Fruit fly (Drosophila melanogaster): ENCODE results near the gene CG32024.

Gene CG32024

dm6 chr3L:8767876-8768275 lies 39.5 kb upstream of the CG32024 start (continued):
- TF ChIP-seq Fer1 (GFP tag; optimal IDR thresholded peaks at IDR 0.05) (peak; percentile 48), Neu2 (GFP tag; optimal IDR thresholded peaks at IDR 0.05; ENCODE audit: borderline replicate concordance) (no peak), kay (GFP tag; optimal IDR thresholded peaks at IDR 0.05) (no peak), shn (GFP tag; optimal IDR thresholded peaks at IDR 0.05) (peak; percentile 24), zen (tag; optimal IDR thresholded peaks at IDR 0.05) (no peak), exex (tag; optimal IDR thresholded peaks at IDR 0.05) (no peak), ERR (GFP tag; optimal IDR thresholded peaks at IDR 0.05) (no peak), phol (tag; optimal IDR thresholded peaks at IDR 0.05) (peak; percentile 12), kni (GFP tag; optimal IDR thresholded peaks at IDR 0.05) (no peak), CG31365 (tag; optimal IDR thresholded peaks at IDR 0.05) (no peak), CG2712 (tag; optimal IDR thresholded peaks at IDR 0.05) (peak; percentile 19), Deaf1 (tag; optimal IDR thresholded peaks at IDR 0.05) (no peak), Atf3 (GFP tag; optimal IDR thresholded peaks at IDR 0.05) (no peak), CG34376 (GFP tag; optimal IDR thresholded peaks at IDR 0.05) (peak; percentile 8), ind (GFP tag; optimal IDR thresholded peaks at IDR 0.05) (peak; percentile 37), CG16779 (GFP tag; IDR thresholded peaks at IDR 0.05) (no peak), CG14965 (GFP tag; optimal IDR thresholded peaks at IDR 0.05; ENCODE audit: borderline replicate concordance) (no peak), Six4 (GFP tag; optimal IDR thresholded peaks at IDR 0.05) (no peak), CG7987 (GFP tag; optimal IDR thresholded peaks at IDR 0.05) (no peak), CG6765 (GFP tag; optimal IDR thresholded peaks at IDR 0.05) (peak; percentile 42), C15 (GFP tag; IDR thresholded peaks at IDR 0.05) (no peak), CG12769 (tag; optimal IDR thresholded peaks at IDR 0.05) (peak; percentile 66), CG15269 (tag; optimal IDR thresholded peaks at IDR 0.05) (peak; percentile 69), CG2199 (GFP tag; IDR thresholded peaks at IDR 0.05) (no peak), Atf-2 (GFP tag; optimal IDR thresholded peaks at IDR 0.05) (no peak), Sry-β (GFP tag; optimal IDR thresholded peaks at IDR 0.05) (no peak), slbo (GFP tag; IDR thresholded peaks at IDR 0.05) (peak; percentile 70), tna (GFP tag; IDR thresholded peaks at IDR 0.05; ENCODE audit: partially characterized antibody) (no peak), Dfd (GFP tag; optimal IDR thresholded peaks at IDR 0.05) (no peak), NK7.1 (GFP tag; optimal IDR thresholded peaks at IDR 0.05) (no peak), CG9876 (GFP tag; optimal IDR thresholded peaks at IDR 0.05) (no peak), CG12236 (GFP tag; optimal IDR thresholded peaks at IDR 0.05) (no peak), CG4282 (GFP tag; optimal IDR thresholded peaks at IDR 0.05) (no peak), CG8290 (GFP tag; optimal IDR thresholded peaks at IDR 0.05) (no peak), CG8290 (tag; optimal IDR thresholded peaks at IDR 0.05) (peak in 1 of 2 experiments; percentile 65), br (optimal IDR thresholded peaks at IDR 0.05) (no peak), HmgZ (tag; optimal IDR thresholded peaks at IDR 0.05) (peak; percentile 56), CG6813 (GFP tag; optimal IDR thresholded peaks at IDR 0.05) (no peak), so (GFP tag; IDR thresholded peaks at IDR 0.05) (no peak), Trl (optimal IDR thresholded peaks at IDR 0.05) (no peak), Trl (GFP tag; optimal IDR thresholded peaks at IDR 0.05) (no peak), CG10431 (GFP tag; optimal IDR thresholded peaks at IDR 0.05) (no peak), CG10147 (GFP tag; optimal IDR thresholded peaks at IDR 0.05) (no peak), grn (GFP tag; optimal IDR thresholded peaks at IDR 0.05) (peak; percentile 12), CG15479 (GFP tag; optimal IDR thresholded peaks at IDR 0.05) (no peak), CG14050 (GFP tag; IDR thresholded peaks at IDR 0.05) (no peak), eve (GFP tag; optimal IDR thresholded peaks at IDR 0.05) (peak in 1 of 2 experiments; percentile 50), CG3838 (GFP tag; optimal IDR thresholded peaks at IDR 0.05) (no peak), Sry-δ (GFP tag; optimal IDR thresholded peaks at IDR 0.05) (peak; percentile 15), dati (GFP tag; IDR thresholded peaks at IDR 0.05) (no peak), CG1529 (GFP tag; optimal IDR thresholded peaks at IDR 0.05) (no peak), pita (GFP tag; optimal IDR thresholded peaks at IDR 0.05) (no peak), CG10979 (tag; optimal IDR thresholded peaks at IDR 0.05) (no peak)

Measured in whole organism, embryonic.